Fruit fly (Drosophila melanogaster): ENCODE results near the gene CG34452.

Gene CG34452

dm6 chr3L:15704250-15704985, 16.7 kb upstream of the CG34452 start (continued):
- peak; percentile 31 for TF ChIP-seq tin (GFP tag; optimal IDR thresholded peaks at IDR 0.05)
- no peak for TF ChIP-seq Dip3 (GFP tag; optimal IDR thresholded peaks at IDR 0.05)
- TF ChIP-seq CG4328 (GFP tag; optimal IDR thresholded peaks at IDR 0.05) = peak; percentile 24
- peak; percentile 71 for TF ChIP-seq Sox102F (GFP tag; optimal IDR thresholded peaks at IDR 0.05)
- TF ChIP-seq ttk (GFP tag; IDR thresholded peaks at IDR 0.05) = no peak
- no peak for TF ChIP-seq CG14860 (GFP tag; IDR thresholded peaks at IDR 0.05; ENCODE audit: partially characterized antibody)
- TF ChIP-seq Lhr (GFP tag; optimal IDR thresholded peaks at IDR 0.05) = peak; percentile 50
- no peak for TF ChIP-seq eyg (GFP tag; optimal IDR thresholded peaks at IDR 0.05)
- no peak for TF ChIP-seq p53 (GFP tag; optimal IDR thresholded peaks at IDR 0.05)
- TF ChIP-seq CG10209 (GFP tag; optimal IDR thresholded peaks at IDR 0.05) = peak; percentile 62
- peak; percentile 77 for TF ChIP-seq CG31441 (GFP tag; IDR thresholded peaks at IDR 0.05)
- no peak for TF ChIP-seq jigr1 (GFP tag; IDR thresholded peaks at IDR 0.05)
- no peak for TF ChIP-seq CG10565 (GFP tag; optimal IDR thresholded peaks at IDR 0.05)
- no peak for TF ChIP-seq inv (GFP tag; IDR thresholded peaks at IDR 0.05; ENCODE audit: partially characterized antibody)
- no peak for TF ChIP-seq CG9215 (GFP tag; IDR thresholded peaks at IDR 0.05)
- TF ChIP-seq h (optimal IDR thresholded peaks at IDR 0.05) = no peak
- TF ChIP-seq tio (GFP tag; optimal IDR thresholded peaks at IDR 0.05) = peak; percentile 78
- peak; percentile 54 for TF ChIP-seq CG1602 (GFP tag; optimal IDR thresholded peaks at IDR 0.05)
- TF ChIP-seq Tbp (GFP tag; optimal IDR thresholded peaks at IDR 0.05) = no peak
- TF ChIP-seq Ravus (GFP tag; IDR thresholded peaks at IDR 0.05) = no peak
- no peak for TF ChIP-seq ase (GFP tag; IDR thresholded peaks at IDR 0.05)
- no peak for TF ChIP-seq CG6791 (GFP tag; IDR thresholded peaks at IDR 0.05; ENCODE audit: partially characterized antibody)
- TF ChIP-seq TFAM (GFP tag; optimal IDR thresholded peaks at IDR 0.05) = no peak
- no peak for TF ChIP-seq tup (GFP tag; optimal IDR thresholded peaks at IDR 0.05)
- peak; percentile 74 for TF ChIP-seq row (GFP tag; IDR thresholded peaks at IDR 0.05)
- TF ChIP-seq Jarid2 (GFP tag; optimal IDR thresholded peaks at IDR 0.05) = no peak
- TF ChIP-seq wek (GFP tag; optimal IDR thresholded peaks at IDR 0.05) = no peak
- peak in 1 of 2 experiments; percentile 38 for TF ChIP-seq Hr78 (GFP tag; optimal IDR thresholded peaks at IDR 0.05)
- TF ChIP-seq Fer2 (tag; optimal IDR thresholded peaks at IDR 0.05) = no peak
- no peak for TF ChIP-seq ftz-f1 (GFP tag; optimal IDR thresholded peaks at IDR 0.05)
- TF ChIP-seq CG17912 (GFP tag; optimal IDR thresholded peaks at IDR 0.05) = no peak
- peak; percentile 77 for TF ChIP-seq CG4424 (GFP tag; optimal IDR thresholded peaks at IDR 0.05)
- TF ChIP-seq dati (GFP tag; IDR thresholded peaks at IDR 0.05) = no peak
- TF ChIP-seq GATAe (GFP tag; conservative IDR thresholded peaks at IDR 0.05) = no peak
- no peak for TF ChIP-seq CG9797 (GFP tag; optimal IDR thresholded peaks at IDR 0.05)
- no peak for TF ChIP-seq CG3726 (GFP tag; IDR thresholded peaks at IDR 0.05)
- peak; percentile 25 for TF ChIP-seq lilli (GFP tag; optimal IDR thresholded peaks at IDR 0.05)
- no peak for TF ChIP-seq pum (GFP tag; optimal IDR thresholded peaks at IDR 0.05)
- TF ChIP-seq hth (optimal IDR thresholded peaks at IDR 0.05) = no peak
- TF ChIP-seq CG1233 (GFP tag; optimal IDR thresholded peaks at IDR 0.05) = peak; percentile 46
- TF ChIP-seq gt (GFP tag; IDR thresholded peaks at IDR 0.05) = no peak
- peak; percentile 8 for TF ChIP-seq CG10543 (GFP tag; optimal IDR thresholded peaks at IDR 0.05)
- peak; percentile 38 for TF ChIP-seq CG2120 (GFP tag; optimal IDR thresholded peaks at IDR 0.05)
- TF ChIP-seq CG15073 (GFP tag; optimal IDR thresholded peaks at IDR 0.05) = no peak
- TF ChIP-seq CG33213 (GFP tag; optimal IDR thresholded peaks at IDR 0.05) = no peak
- no peak for TF ChIP-seq CHES-1-like (GFP tag; optimal IDR thresholded peaks at IDR 0.05)
- TF ChIP-seq nerfin-1 (tag; optimal IDR thresholded peaks at IDR 0.05) = peak; percentile 68
- TF ChIP-seq CG1832 (GFP tag; optimal IDR thresholded peaks at IDR 0.05) = no peak
- TF ChIP-seq Hr3 (GFP tag; optimal IDR thresholded peaks at IDR 0.05) = peak; percentile 68
- TF ChIP-seq HLHmδ (GFP tag; optimal IDR thresholded peaks at IDR 0.05) = no peak
- no peak for TF ChIP-seq sr (GFP tag; IDR thresholded peaks at IDR 0.05)
